Worm (Caenorhabditis elegans) whole organism, late embryonic: ENCODE results near the gene irld-19.

Experiments used
- C08G9.2 ChIP-seq: sonication (generic microtip); optimal IDR thresholded peaks from 2 replicates; lab custom pipeline; 2016; ENCODE audit warnings: mild to moderate bottlenecking, missing genetic modification characterization, moderate library complexity, missing compliant biosample characterization
- F13H6.1 ChIP-seq: sonication (generic microtip); optimal IDR thresholded peaks from 2 replicates; lab custom pipeline; 2016; ENCODE audit warnings: missing genetic modification characterization, missing compliant biosample characterization
- T23F11.4 ChIP-seq: fragments of 200-800 bp; sonication (Bioruptor generic); optimal IDR thresholded peaks from 2 replicates; lab custom pipeline; 2018; ENCODE audit warnings: mild to moderate bottlenecking, missing genetic modification characterization, missing compliant biosample characterization
- Y22D7AL.16 ChIP-seq: sonication (generic microtip); optimal IDR thresholded peaks from 2 replicates; lab custom pipeline; 2016; ENCODE audit warnings: missing genetic modification characterization, missing compliant biosample characterization
- ama-1 ChIP-seq: fragments of 150-350 bp; optimal IDR thresholded peaks from 2 replicates; lab custom pipeline; 2014
- ceh-18 ChIP-seq: sonication (generic microtip); optimal IDR thresholded peaks from 2 replicates; lab custom pipeline; 2016; ENCODE audit warnings: missing genetic modification characterization, missing compliant biosample characterization
- ceh-19 ChIP-seq: fragments of 200-800 bp; sonication (Bioruptor generic); optimal IDR thresholded peaks from 2 replicates; lab custom pipeline; 2018; ENCODE audit warnings: mild to moderate bottlenecking, missing genetic modification characterization, missing compliant biosample characterization
- ceh-24 ChIP-seq: sonication (generic microtip); optimal IDR thresholded peaks from 2 replicates; lab custom pipeline; 2016; ENCODE audit warnings: mild to moderate bottlenecking, missing genetic modification characterization, missing compliant biosample characterization
- ceh-30 ChIP-seq: fragments of 150-350 bp; optimal IDR thresholded peaks from 2 replicates; lab custom pipeline; 2014; ENCODE audit warnings: missing biosample characterization, missing genetic modification characterization
- ceh-31 ChIP-seq: sonication (generic microtip); optimal IDR thresholded peaks from 2 replicates; lab custom pipeline; 2016; ENCODE audit warnings: missing genetic modification characterization, missing compliant biosample characterization
- ceh-34 ChIP-seq: sonication (generic microtip); optimal IDR thresholded peaks from 2 replicates; lab custom pipeline; 2016; ENCODE audit warnings: mild to moderate bottlenecking, missing genetic modification characterization, missing compliant biosample characterization
- ceh-48 ChIP-seq: sonication (generic microtip); optimal IDR thresholded peaks from 2 replicates; lab custom pipeline; 2016; ENCODE audit warnings: missing genetic modification characterization, inconsistent platforms, missing compliant biosample characterization
- ceh-6 ChIP-seq: fragments of 200-800 bp; sonication (Bioruptor generic); optimal IDR thresholded peaks from 2 replicates; lab custom pipeline; 2018; ENCODE audit warnings: mild to moderate bottlenecking, missing genetic modification characterization, missing compliant biosample characterization
- ceh-9 ChIP-seq: sonication (generic microtip); optimal IDR thresholded peaks from 2 replicates; lab custom pipeline; 2016; ENCODE audit warnings: mild to moderate bottlenecking, missing genetic modification characterization, inconsistent platforms, missing compliant biosample characterization
- elt-4 ChIP-seq: sonication (generic microtip); optimal IDR thresholded peaks from 2 replicates; lab custom pipeline; 2016; ENCODE audit warnings: missing genetic modification characterization, missing compliant biosample characterization
- eyg-1 ChIP-seq: sonication (generic microtip); optimal IDR thresholded peaks from 2 replicates; lab custom pipeline; 2016; ENCODE audit warnings: missing genotype, missing genetic modification characterization, missing compliant biosample characterization
- fax-1 ChIP-seq: sonication (generic microtip); optimal IDR thresholded peaks from 2 replicates; lab custom pipeline; 2016; ENCODE audit warnings: missing genotype, missing genetic modification characterization, missing compliant biosample characterization
- fkh-10 ChIP-seq: fragments of 150-350 bp; optimal IDR thresholded peaks from 2 replicates; lab custom pipeline; 2014; ENCODE audit warnings: missing biosample characterization, missing genetic modification reagents, missing genetic modification characterization
- hlh-13 ChIP-seq: fragments of 200-800 bp; sonication (Bioruptor generic); optimal IDR thresholded peaks from 2 replicates; lab custom pipeline; 2018; ENCODE audit warnings: mild to moderate bottlenecking, missing genetic modification characterization, missing compliant biosample characterization
- hlh-30 ChIP-seq: sonication (generic microtip); optimal IDR thresholded peaks from 2 replicates; lab custom pipeline; 2017; ENCODE audit warnings: antibody characterized with exemption, missing genetic modification characterization, missing compliant biosample characterization; ENCODE audit not compliant: insufficient read depth
- hlh-6 ChIP-seq: sonication (generic microtip); optimal IDR thresholded peaks from 2 replicates; lab custom pipeline; 2016; ENCODE audit warnings: missing genotype, missing genetic modification characterization, missing compliant biosample characterization
- lin-11 ChIP-seq: fragments of 200-800 bp; sonication (Bioruptor generic); optimal IDR thresholded peaks from 2 replicates; lab custom pipeline; 2018; ENCODE audit warnings: mild to moderate bottlenecking, missing genetic modification characterization, missing compliant biosample characterization
- nfya-1 ChIP-seq: sonication (generic microtip); optimal IDR thresholded peaks from 2 replicates; lab custom pipeline; 2017; ENCODE audit warnings: missing genetic modification characterization, mild to moderate bottlenecking, missing compliant biosample characterization, antibody characterized with exemption, moderate library complexity
- odd-2 ChIP-seq: sonication (generic microtip); optimal IDR thresholded peaks from 2 replicates; lab custom pipeline; 2017; ENCODE audit warnings: antibody characterized with exemption, mild to moderate bottlenecking, missing genetic modification characterization, missing compliant biosample characterization
- pag-3 ChIP-seq: sonication (generic microtip); optimal IDR thresholded peaks from 2 replicates; lab custom pipeline; 2016; ENCODE audit warnings: missing compliant biosample characterization, missing genetic modification characterization, borderline replicate concordance
- pha-2 ChIP-seq: sonication (generic microtip); optimal IDR thresholded peaks from 2 replicates; lab custom pipeline; 2017; ENCODE audit warnings: mild to moderate bottlenecking, missing genetic modification characterization, missing compliant biosample characterization
- pqm-1 ChIP-seq: sonication (generic microtip); optimal IDR thresholded peaks from 2 replicates; lab custom pipeline; 2016; ENCODE audit warnings: missing genetic modification characterization, missing compliant biosample characterization
- pros-1 ChIP-seq: fragments of 150-350 bp; optimal IDR thresholded peaks from 2 replicates; lab custom pipeline; 2014; ENCODE audit warnings: missing biosample characterization, missing genetic modification reagents, missing genetic modification characterization
- ref-2 ChIP-seq: sonication (generic microtip); optimal IDR thresholded peaks from 2 replicates; lab custom pipeline; 2016; ENCODE audit warnings: missing genetic modification characterization, missing compliant biosample characterization
- rnt-1 ChIP-seq: sonication (generic microtip); optimal IDR thresholded peaks from 2 replicates; lab custom pipeline; 2016; ENCODE audit warnings: missing genetic modification characterization, missing compliant biosample characterization
- sox-2 ChIP-seq: fragments of 200-800 bp; sonication (Bioruptor generic); IDR thresholded peaks from 2 replicates; pipeline ENCODE4 v1.3.6; 2022; ENCODE audit warnings: missing genetic modification reagents, missing genetic modification characterization, missing compliant biosample characterization
- sox-4 ChIP-seq: sonication (generic microtip); optimal IDR thresholded peaks from 2 replicates; lab custom pipeline; 2017; ENCODE audit warnings: mild to moderate bottlenecking, missing genetic modification characterization, inconsistent platforms, missing compliant biosample characterization
- syd-9 ChIP-seq: sonication (generic microtip); optimal IDR thresholded peaks from 2 replicates; lab custom pipeline; 2016; ENCODE audit warnings: mild to moderate bottlenecking, missing genetic modification characterization, moderate library complexity, missing compliant biosample characterization
- tbx-2 ChIP-seq: sonication (generic microtip); optimal IDR thresholded peaks from 2 replicates; lab custom pipeline; 2016; ENCODE audit warnings: missing genetic modification characterization, missing compliant biosample characterization
- ttx-3 ChIP-seq: sonication (generic microtip); optimal IDR thresholded peaks from 2 replicates; lab custom pipeline; 2016; ENCODE audit warnings: missing genetic modification reagents, missing genetic modification characterization, missing compliant biosample characterization
- unc-3 ChIP-seq, 2 experiments: fragments of 200-800 bp in 1 of 2; sonication (Bioruptor generic) in 1 of 2; sonication (generic microtip) in 1 of 2; conservative IDR thresholded peaks in 1 of 2; optimal IDR thresholded peaks in 1 of 2; 2 replicates each; pipeline versions ENCODE4 v1.3.6 to Lab custom; 2016 to 2022; ENCODE audit warnings: missing compliant biosample characterization in 2 of 2, missing genetic modification characterization in 2 of 2, missing genetic modification reagents in 1 of 2
- zip-5 ChIP-seq: sonication (generic microtip); optimal IDR thresholded peaks from 2 replicates; lab custom pipeline; 2016; ENCODE audit warnings: missing genetic modification characterization, missing compliant biosample characterization

irld-19 gene

ce11 chrIII:12743515-12743914, 20.6 kb downstream of the irld-19 start:
- no peak for TF ChIP-seq ceh-48
- TF ChIP-seq F13H6.1 (tag; lab: Kevin White, UChicago): no peak
- no peak for TF ChIP-seq pqm-1 (tag; lab: Kevin White, UChicago)

DNA sequence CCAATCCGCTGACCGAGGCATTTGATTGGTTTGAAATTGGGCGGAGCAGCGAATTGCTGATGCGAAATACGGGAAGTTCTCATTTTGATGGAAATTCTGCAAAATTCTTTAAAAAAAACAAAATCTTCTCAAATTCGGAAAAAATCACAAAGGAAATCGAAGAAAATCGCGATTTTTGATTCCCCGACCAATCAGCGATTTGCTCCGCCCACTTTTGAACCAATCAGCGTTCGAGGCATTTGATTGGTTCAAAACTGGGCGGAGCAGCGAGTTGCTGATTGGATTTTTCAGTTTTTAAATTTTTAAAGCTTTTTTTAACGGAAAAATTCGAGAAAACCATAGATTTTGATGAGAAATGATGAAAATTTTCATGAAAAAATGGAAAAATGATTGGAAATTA, 23.8 kb downstream of the irld-19 start:
- no peak for TF ChIP-seq ceh-9 (tag; lab: Kevin White, UChicago)
- TF ChIP-seq nfya-1 (tag; lab: Kevin White, UChicago): peak; percentile 70

ce11 chrIII:12738935-12739334, 25.2 kb downstream of the irld-19 start:
- TF ChIP-seq fax-1 (tag; lab: Kevin White, UChicago) (no peak), C08G9.2 (tag; lab: Kevin White, UChicago) (no peak), hlh-6 (tag; lab: Kevin White, UChicago) (no peak), fkh-10 (GFP tag; lab: Kevin White, UChicago) (no peak), sox-4 (tag; lab: Kevin White, UChicago) (no peak), ama-1 (no peak), hlh-30 (no peak), eyg-1 (tag; lab: Kevin White, UChicago) (no peak), pag-3 (no peak), F13H6.1 (tag; lab: Kevin White, UChicago) (no peak), ceh-24 (tag; lab: Kevin White, UChicago) (no peak)

DNA sequence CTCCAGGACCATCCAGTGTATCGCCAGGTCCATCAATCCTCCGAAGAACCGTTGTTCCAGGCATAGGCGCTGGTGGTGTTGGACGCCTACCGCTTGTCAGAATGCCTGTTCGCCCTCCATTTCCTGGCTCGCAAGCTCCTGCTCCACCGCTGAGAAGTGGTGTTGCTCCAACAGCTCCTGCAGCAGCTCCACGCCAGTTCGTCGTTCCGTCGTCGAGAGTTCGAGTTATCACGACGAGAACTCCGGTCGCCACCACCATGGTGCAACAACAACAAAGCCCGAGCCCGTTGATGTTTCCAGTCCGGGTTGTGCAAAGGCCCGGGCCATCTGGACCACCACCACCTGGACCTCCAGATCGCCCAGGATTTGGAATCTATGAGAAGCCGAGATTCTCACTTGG, 36.0 kb downstream of the irld-19 start:
- TF ChIP-seq ref-2 (tag; lab: Kevin White, UChicago) (no peak), fkh-10 (GFP tag; lab: Kevin White, UChicago) (no peak), unc-3 (GFP tag; conservative IDR thresholded peaks at IDR 0.05; lab: Robert Waterston, UW) (no peak), unc-3 (tag; optimal IDR thresholded peaks at IDR 0.05; lab: Kevin White, UChicago) (no peak), ceh-48 (no peak), ceh-18 (tag; lab: Kevin White, UChicago) (no peak), fax-1 (tag; lab: Kevin White, UChicago) (no peak), elt-4 (tag; lab: Kevin White, UChicago) (no peak), hlh-6 (tag; lab: Kevin White, UChicago) (no peak), ceh-31 (no peak), sox-2 (GFP tag; lab: Robert Waterston, UW) (no peak)
- TF ChIP-seq, all 69 proteins: peak for 0

- TF ChIP-seq ceh-34 (tag; lab: Kevin White, UChicago) (no peak), pha-2 (tag; lab: Kevin White, UChicago) (no peak), ceh-19 (GFP tag; lab: Kevin White, UChicago) (no peak), T23F11.4 (GFP tag; lab: Kevin White, UChicago) (no peak), odd-2 (tag; lab: Kevin White, UChicago) (no peak), hlh-13 (GFP tag; lab: Kevin White, UChicago) (no peak), tbx-2 (no peak), zip-5 (tag; lab: Kevin White, UChicago) (no peak), ceh-48 (no peak), ceh-30 (tag; lab: Kevin White, UChicago) (no peak), Y22D7AL.16 (tag; lab: Kevin White, UChicago) (no peak), ceh-31 (no peak), syd-9 (tag; lab: Kevin White, UChicago) (no peak), lin-11 (tag; lab: Kevin White, UChicago) (no peak), pros-1 (no peak), hlh-30 (no peak), fkh-10 (GFP tag; lab: Kevin White, UChicago) (no peak), ceh-6 (no peak), ttx-3 (tag; lab: Kevin White, UChicago) (no peak), rnt-1 (no peak)
Measured at ce11 chrIII:12714266-12714665, 49.9 kb downstream of the irld-19 start, which contains the start of gene ssl-1. Gene ssl-1 (plus strand): TSS chrIII:12714566.
